Worm (Caenorhabditis elegans): ENCODE results near the gene nimk-1.
"Not testable (repeated sequence)": the region's sequence is repeated elsewhere in the genome, so short reads cannot be mapped to it uniquely, and the experiment has no call there.

nimk-1 gene

ce11 chrII:12518008-12518407 is 17.5 kb upstream of the nimk-1 start:
- TF ChIP-seq scrt-1 (GFP tag; IDR thresholded peaks at IDR 0.05), result no peak
- TF ChIP-seq ceh-13 (GFP tag; optimal IDR thresholded peaks at IDR 0.05), result no peak
- TF ChIP-seq B0310.2 (tag; optimal IDR thresholded peaks at IDR 0.05), result no peak
- TF ChIP-seq hmbx-1 (tag; optimal IDR thresholded peaks at IDR 0.05), result no peak
- TF ChIP-seq flt-1 (GFP tag; IDR thresholded peaks at IDR 0.05), result no peak
- no peak for TF ChIP-seq F13C5.2 (tag; optimal IDR thresholded peaks at IDR 0.05)
- TF ChIP-seq pes-1 (GFP tag; IDR thresholded peaks at IDR 0.05), result no peak
- no peak for TF ChIP-seq tbx-11 (GFP tag; IDR thresholded peaks at IDR 0.05)
- no peak for TF ChIP-seq ets-7 (tag; optimal IDR thresholded peaks at IDR 0.05)
- no peak for TF ChIP-seq ama-1 (optimal IDR thresholded peaks at IDR 0.05)
- TF ChIP-seq hnd-1 (tag; optimal IDR thresholded peaks at IDR 0.05), result no peak
- TF ChIP-seq aly-1 (tag; optimal IDR thresholded peaks at IDR 0.05), result no peak
- TF ChIP-seq ceh-36 (tag; optimal IDR thresholded peaks at IDR 0.05), result no peak
- TF ChIP-seq hmg-4 (GFP tag; optimal IDR thresholded peaks at IDR 0.05), result no peak
- no peak for TF ChIP-seq tra-4 (tag; optimal IDR thresholded peaks at IDR 0.05)
- no peak for TF ChIP-seq sea-1 (GFP tag; conservative IDR thresholded peaks at IDR 0.05)
- no peak for TF ChIP-seq tbx-37 (GFP tag; conservative IDR thresholded peaks at IDR 0.05)

- TF ChIP-seq ama-1 (optimal IDR thresholded peaks at IDR 0.05) (no peak), aly-1 (tag; optimal IDR thresholded peaks at IDR 0.05) (no peak), tbx-37 (GFP tag; conservative IDR thresholded peaks at IDR 0.05) (no peak), tra-4 (tag; optimal IDR thresholded peaks at IDR 0.05) (no peak), ceh-36 (tag; optimal IDR thresholded peaks at IDR 0.05) (no peak), tbx-11 (GFP tag; IDR thresholded peaks at IDR 0.05) (no peak)
These were observed 16.7 kb upstream of the nimk-1 start, which contains the start of gene srh-70 for ce11 chrII:12518809-12519344. Gene srh-70 (minus strand): TSS chrII:12518859.

ce11 chrII:12519616-12520015 is 15.9 kb upstream of the nimk-1 start, which contains the start of gene ceh-99:
Gene ceh-99 (plus strand): TSS chrII:12519981.
- TF ChIP-seq pes-1 (GFP tag; IDR thresholded peaks at IDR 0.05) (no peak), ets-7 (tag; optimal IDR thresholded peaks at IDR 0.05) (no peak), tbx-37 (GFP tag; conservative IDR thresholded peaks at IDR 0.05) (no peak), hmg-4 (GFP tag; optimal IDR thresholded peaks at IDR 0.05) (no peak), sea-1 (GFP tag; conservative IDR thresholded peaks at IDR 0.05) (no peak), hmbx-1 (tag; optimal IDR thresholded peaks at IDR 0.05) (no peak), ama-1 (optimal IDR thresholded peaks at IDR 0.05) (no peak), B0310.2 (tag; optimal IDR thresholded peaks at IDR 0.05) (no peak), tbx-11 (GFP tag; IDR thresholded peaks at IDR 0.05) (no peak), tra-4 (tag; optimal IDR thresholded peaks at IDR 0.05) (no peak), hnd-1 (tag; optimal IDR thresholded peaks at IDR 0.05) (no peak)

ce11 chrII:12525526-12525925 is 10.0 kb upstream of the nimk-1 start, which contains the start of gene srx-118:
Gene srx-118 (plus strand): TSS chrII:12525826.
- TF ChIP-seq tra-4 (tag; optimal IDR thresholded peaks at IDR 0.05) (no peak), aly-1 (tag; optimal IDR thresholded peaks at IDR 0.05) (no peak)

- no peak for TF ChIP-seq hnd-1 (tag; optimal IDR thresholded peaks at IDR 0.05)
These were observed 7.6 kb upstream of the nimk-1 start, which contains the start of gene srx-119 for ce11 chrII:12527947-12528346. Gene srx-119 (plus strand): TSS chrII:12528247.

ce11 chrII:12530958-12531357 is 4.6 kb upstream of the nimk-1 start, which contains the start of gene srx-120:
Gene srx-120 (plus strand): TSS chrII:12531258.
- no peak for TF ChIP-seq ceh-13 (GFP tag; optimal IDR thresholded peaks at IDR 0.05)
- TF ChIP-seq F13C5.2 (tag; optimal IDR thresholded peaks at IDR 0.05), result no peak
- no peak for TF ChIP-seq aly-1 (tag; optimal IDR thresholded peaks at IDR 0.05)

ce11 chrII:12536203-12536602 is 650 bp downstream of the nimk-1 start, which contains the start of gene F49C5.3:
Gene F49C5.3 (plus strand): TSS chrII:12536503.
- TF ChIP-seq tbx-37 (GFP tag; conservative IDR thresholded peaks at IDR 0.05); hmg-4 (GFP tag; optimal IDR thresholded peaks at IDR 0.05); tbx-11 (GFP tag; IDR thresholded peaks at IDR 0.05): not testable (repeated sequence)

- TF ChIP-seq flt-1 (GFP tag; IDR thresholded peaks at IDR 0.05) (no peak), scrt-1 (GFP tag; IDR thresholded peaks at IDR 0.05) (no peak), ama-1 (optimal IDR thresholded peaks at IDR 0.05) (no peak), F13C5.2 (tag; optimal IDR thresholded peaks at IDR 0.05) (no peak), hnd-1 (tag; optimal IDR thresholded peaks at IDR 0.05) (no peak), sea-1 (GFP tag; conservative IDR thresholded peaks at IDR 0.05) (no peak), tra-4 (tag; optimal IDR thresholded peaks at IDR 0.05) (no peak), hmbx-1 (tag; optimal IDR thresholded peaks at IDR 0.05) (no peak), tbx-37 (GFP tag; conservative IDR thresholded peaks at IDR 0.05) (no peak), tbx-11 (GFP tag; IDR thresholded peaks at IDR 0.05) (no peak), B0310.2 (tag; optimal IDR thresholded peaks at IDR 0.05) (no peak), pes-1 (GFP tag; IDR thresholded peaks at IDR 0.05) (no peak), ceh-13 (GFP tag; optimal IDR thresholded peaks at IDR 0.05) (no peak), aly-1 (tag; optimal IDR thresholded peaks at IDR 0.05) (no peak), ets-7 (tag; optimal IDR thresholded peaks at IDR 0.05) (no peak), ceh-36 (tag; optimal IDR thresholded peaks at IDR 0.05) (no peak), hmg-4 (GFP tag; optimal IDR thresholded peaks at IDR 0.05) (no peak)
These were observed 3.8 kb downstream of the nimk-1 start for ce11 chrII:12539395-12539794.

ce11 chrII:12542594-12542997 is 7.0 kb downstream of the nimk-1 start:
- TF ChIP-seq tbx-11 (GFP tag; IDR thresholded peaks at IDR 0.05) (no peak), tbx-37 (GFP tag; conservative IDR thresholded peaks at IDR 0.05) (no peak), hmbx-1 (tag; optimal IDR thresholded peaks at IDR 0.05) (no peak)

Measured in whole organism, early embryonic.